Worm (Caenorhabditis elegans) whole organism, L4/young adult: ENCODE data around the gene dkf-2.

Experiments
- W03F9.2 ChIP-seq: fragments of 150-350 bp; optimal IDR thresholded peaks from 2 replicates; lab custom pipeline; 2014; ENCODE audit warnings: missing biosample characterization, missing genetic modification characterization
- him-1 ChIP-seq: sonication (generic microtip); optimal IDR thresholded peaks from 2 replicates; lab custom pipeline; 2016; ENCODE audit warnings: missing genotype, missing genetic modification reagents, missing genetic modification characterization, missing compliant biosample characterization

ce11 chrV:16713797-16714196 is 33.6 kb upstream of the dkf-2 start:
- TF ChIP-seq him-1 (no peak), W03F9.2 (tag; lab: Kevin White, UChicago) (no peak)
